Fruit fly (Drosophila melanogaster) whole organism, embryonic: ENCODE data around the gene Usp30.
A peak's percentile ranks its signal among the peaks of the same experiment; 100 is the strongest.

Experiments
- Awh ChIP-seq: fragments of 200-800 bp; sonication (Bioruptor generic); IDR thresholded peaks from 2 replicates; pipeline ENCODE4, ENCODE4 v1.3.6; 2022; ENCODE audit warnings: missing biosample characterization, missing genetic modification characterization
- C15 ChIP-seq: fragments of 200-800 bp; sonication (Bioruptor generic); IDR thresholded peaks from 3 replicates; pipeline ENCODE4 v1.3.6; 2022; ENCODE audit warnings: missing biosample characterization, missing genetic modification characterization
- CG10979 ChIP-seq: fragments of 200-800 bp; sonication (Bioruptor generic); optimal IDR thresholded peaks from 2 replicates; lab custom pipeline; 2018; ENCODE audit warnings: missing biosample characterization, mild to moderate bottlenecking, missing genetic modification characterization, moderate library complexity
- CG12236 ChIP-seq: fragments of 200-800 bp; sonication (Bioruptor generic); optimal IDR thresholded peaks from 2 replicates; lab custom pipeline; 2016; ENCODE audit warnings: missing biosample characterization, missing genetic modification characterization
- CG14860 ChIP-seq: fragments of 200-800 bp; sonication (Bioruptor generic); IDR thresholded peaks from 3 replicates; pipeline ENCODE4 v1.3.6; 2022; ENCODE audit warnings: missing biosample characterization, missing genetic modification characterization; ENCODE audit not compliant: partially characterized antibody
- CG1603 ChIP-seq: fragments of 200-800 bp; sonication (Bioruptor generic); optimal IDR thresholded peaks from 2 replicates; lab custom pipeline; 2019; ENCODE audit warnings: missing biosample characterization, mild to moderate bottlenecking, missing genetic modification characterization, moderate library complexity
- CG2712 ChIP-seq: fragments of 200-800 bp; optimal IDR thresholded peaks from 3 replicates; lab custom pipeline; 2019; ENCODE audit warnings: missing biosample characterization, mild to moderate bottlenecking, missing genetic modification characterization, moderate library complexity
- CG2875 ChIP-seq: fragments of 200-800 bp; sonication (Bioruptor generic); optimal IDR thresholded peaks from 2 replicates; lab custom pipeline; 2017; ENCODE audit warnings: missing biosample characterization, mild to moderate bottlenecking, missing genetic modification characterization, missing genetic modification reagents
- CG31224 ChIP-seq: fragments of 200-800 bp; sonication (Bioruptor generic); IDR thresholded peaks from 2 replicates; pipeline ENCODE4 v1.3.6; 2022; ENCODE audit warnings: missing biosample characterization, missing genetic modification characterization
- CG31388 ChIP-seq: fragments of 200-800 bp; sonication (Bioruptor generic); optimal IDR thresholded peaks from 2 replicates; lab custom pipeline; 2016; ENCODE audit warnings: missing biosample characterization, missing genetic modification characterization
- CG33213 ChIP-seq: fragments of 200-800 bp; sonication (Bioruptor generic); optimal IDR thresholded peaks from 3 replicates; lab custom pipeline; 2016; ENCODE audit warnings: missing biosample characterization, missing genetic modification characterization
- CG3726 ChIP-seq: fragments of 200-800 bp; sonication (Bioruptor generic); IDR thresholded peaks from 3 replicates; pipeline ENCODE4, ENCODE4 v1.3.6; 2022; ENCODE audit warnings: missing biosample characterization, missing genetic modification characterization
- CG3995 ChIP-seq: fragments of 200-800 bp; sonication (Bioruptor generic); optimal IDR thresholded peaks from 3 replicates; lab custom pipeline; 2016; ENCODE audit warnings: missing biosample characterization, missing genetic modification characterization
- CG5180 ChIP-seq: fragments of 200-800 bp; sonication (Bioruptor generic); optimal IDR thresholded peaks from 3 replicates; lab custom pipeline; 2017; ENCODE audit warnings: missing biosample characterization, missing genetic modification characterization, mild to moderate bottlenecking, moderate library complexity, missing genetic modification reagents
- CG6272 ChIP-seq: fragments of 200-800 bp; sonication (Bioruptor generic); IDR thresholded peaks from 2 replicates; pipeline ENCODE4 v1.3.6; 2022; ENCODE audit warnings: missing biosample characterization, missing genetic modification characterization
- CG7271 ChIP-seq: fragments of 200-800 bp; sonication (Bioruptor generic); optimal IDR thresholded peaks from 2 replicates; lab custom pipeline; 2018; ENCODE audit warnings: missing biosample characterization, mild to moderate bottlenecking, missing genetic modification characterization, moderate library complexity
- CG7786 ChIP-seq: fragments of 200-800 bp; sonication (Bioruptor generic); optimal IDR thresholded peaks from 2 replicates; lab custom pipeline; 2016; ENCODE audit warnings: missing biosample characterization, missing genetic modification characterization
- CG7928 ChIP-seq: fragments of 200-800 bp; sonication (Bioruptor generic); optimal IDR thresholded peaks from 2 replicates; lab custom pipeline; 2017; ENCODE audit warnings: missing biosample characterization, mild to moderate bottlenecking, missing genetic modification characterization
- CG8089 ChIP-seq: fragments of 200-800 bp; sonication (Bioruptor generic); optimal IDR thresholded peaks from 3 replicates; lab custom pipeline; 2016; ENCODE audit warnings: missing biosample characterization, missing genetic modification characterization
- CG8359 ChIP-seq: fragments of 200-800 bp; sonication (Bioruptor generic); optimal IDR thresholded peaks from 2 replicates; lab custom pipeline; 2017; ENCODE audit warnings: missing biosample characterization, mild to moderate bottlenecking, missing genetic modification characterization, borderline replicate concordance
- CoRest ChIP-seq: fragments of 200-800 bp; sonication (Bioruptor generic); optimal IDR thresholded peaks from 3 replicates; lab custom pipeline; 2018; ENCODE audit warnings: missing biosample characterization, mild to moderate bottlenecking, missing genetic modification characterization, moderate library complexity
- Dp ChIP-seq: fragments of 200-800 bp; sonication (Bioruptor generic); optimal IDR thresholded peaks from 2 replicates; lab custom pipeline; 2018; ENCODE audit warnings: missing biosample characterization, mild to moderate bottlenecking, missing genetic modification characterization, moderate library complexity
- Drgx ChIP-seq: fragments of 200-800 bp; sonication (Bioruptor generic); IDR thresholded peaks from 2 replicates; pipeline ENCODE4 v1.3.6; 2022; ENCODE audit warnings: missing biosample characterization, missing genetic modification characterization
- Fer2 ChIP-seq: fragments of 200-800 bp; sonication (Bioruptor generic); optimal IDR thresholded peaks from 2 replicates; lab custom pipeline; 2018; ENCODE audit warnings: missing biosample characterization, mild to moderate bottlenecking, missing genetic modification characterization, moderate library complexity
- Gug ChIP-seq: fragments of 200-800 bp; sonication (Bioruptor generic); IDR thresholded peaks from 4 replicates; pipeline ENCODE4 v1.3.6; 2022; ENCODE audit warnings: missing biosample characterization, missing genetic modification characterization
- Mrtf ChIP-seq: fragments of 200-800 bp; sonication (Bioruptor generic); IDR thresholded peaks from 3 replicates; pipeline ENCODE4 v1.3.6; 2022; ENCODE audit warnings: missing biosample characterization, missing genetic modification characterization
- Rfx ChIP-seq: fragments of 200-800 bp; sonication (Bioruptor generic); IDR thresholded peaks from 2 replicates; pipeline ENCODE4 v1.3.6; 2022; ENCODE audit warnings: missing biosample characterization, missing genetic modification characterization
- Scr ChIP-seq: fragments of 200-800 bp; sonication (Bioruptor generic); IDR thresholded peaks from 2 replicates; pipeline ENCODE4 v1.3.6; 2022; ENCODE audit warnings: missing biosample characterization, missing genetic modification characterization; ENCODE audit not compliant: partially characterized antibody
- Taf1 ChIP-seq: fragments of 200-800 bp; sonication (Bioruptor generic); IDR thresholded peaks from 2 replicates; pipeline ENCODE4 v1.3.6; 2022; ENCODE audit warnings: missing biosample characterization, missing genetic modification characterization
- YL-1 ChIP-seq: fragments of 200-800 bp; sonication (Bioruptor generic); optimal IDR thresholded peaks from 3 replicates; lab custom pipeline; 2017; ENCODE audit warnings: missing biosample characterization, mild to moderate bottlenecking, missing genetic modification characterization
- az2 ChIP-seq: fragments of 200-800 bp; sonication (Bioruptor generic); optimal IDR thresholded peaks from 3 replicates; lab custom pipeline; 2016; ENCODE audit warnings: missing biosample characterization, missing genetic modification characterization
- bowl ChIP-seq: fragments of 200-800 bp; sonication (Bioruptor generic); IDR thresholded peaks from 2 replicates; pipeline ENCODE4 v1.3.6; 2022; ENCODE audit warnings: missing biosample characterization, missing genetic modification characterization
- br ChIP-seq: fragments of >200 bp; optimal IDR thresholded peaks from 2 replicates; lab custom pipeline; 2017
- bsh ChIP-seq, 2 experiments: fragments of 200-800 bp; sonication (Bioruptor generic); optimal IDR thresholded peaks; 2 replicates each; lab custom pipeline; 2017 to 2018; ENCODE audit warnings: mild to moderate bottlenecking in 2 of 2, missing biosample characterization in 2 of 2, missing genetic modification characterization in 2 of 2, moderate library complexity in 1 of 2
- btn ChIP-seq: fragments of 200-800 bp; sonication (Bioruptor generic); optimal IDR thresholded peaks from 2 replicates; lab custom pipeline; 2016; ENCODE audit warnings: missing biosample characterization, missing genetic modification characterization
- cad ChIP-seq: fragments of >200 bp; optimal IDR thresholded peaks from 2 replicates; lab custom pipeline; 2017; ENCODE audit warnings: missing biosample characterization, missing genetic modification characterization
- cg ChIP-seq: fragments of 200-800 bp; sonication (Bioruptor generic); optimal IDR thresholded peaks from 3 replicates; lab custom pipeline; 2019; ENCODE audit warnings: missing biosample characterization, mild to moderate bottlenecking, missing genetic modification characterization, moderate library complexity
- dmrt99B ChIP-seq: fragments of 200-800 bp; sonication (Bioruptor generic); optimal IDR thresholded peaks from 2 replicates; lab custom pipeline; 2018; ENCODE audit warnings: missing biosample characterization, mild to moderate bottlenecking, missing genetic modification characterization, moderate library complexity
- eve ChIP-seq, 2 experiments: fragments of >200 bp; optimal IDR thresholded peaks; 2 replicates each; lab custom pipeline; 2017; ENCODE audit warnings: missing biosample characterization in 2 of 2, missing genetic modification characterization in 2 of 2
- fu2 ChIP-seq: fragments of 200-800 bp; sonication (Bioruptor generic); optimal IDR thresholded peaks from 2 replicates; lab custom pipeline; 2016; ENCODE audit warnings: missing biosample characterization, missing genetic modification characterization
- gcm2 ChIP-seq: fragments of 200-800 bp; sonication (Bioruptor generic); optimal IDR thresholded peaks from 2 replicates; lab custom pipeline; 2016; ENCODE audit warnings: missing biosample characterization, missing genetic modification characterization
- hb ChIP-seq: fragments of 200-800 bp; sonication (Bioruptor generic); IDR thresholded peaks from 3 replicates; pipeline ENCODE4 v1.3.6; 2022; ENCODE audit warnings: missing biosample characterization, missing genetic modification characterization; ENCODE audit not compliant: partially characterized antibody
- inv ChIP-seq: fragments of 200-800 bp; sonication (Bioruptor generic); IDR thresholded peaks from 2 replicates; pipeline ENCODE4 v1.3.6; 2022; ENCODE audit warnings: missing biosample characterization, missing genetic modification characterization; ENCODE audit not compliant: partially characterized antibody
- lmd ChIP-seq: fragments of 200-800 bp; sonication (Bioruptor generic); IDR thresholded peaks from 2 replicates; pipeline ENCODE4 v1.3.6; 2022; ENCODE audit warnings: missing biosample characterization, missing genetic modification characterization
- pb ChIP-seq: fragments of 200-800 bp; sonication (Bioruptor generic); optimal IDR thresholded peaks from 3 replicates; lab custom pipeline; 2016; ENCODE audit warnings: missing biosample characterization, missing genetic modification characterization
- rib ChIP-seq: fragments of 200-800 bp; sonication (Bioruptor generic); IDR thresholded peaks from 2 replicates; pipeline ENCODE4 v1.3.6; 2022; ENCODE audit warnings: missing biosample characterization, missing genetic modification characterization
- slou ChIP-seq: fragments of 200-800 bp; sonication (Bioruptor generic); optimal IDR thresholded peaks from 3 replicates; lab custom pipeline; 2016; ENCODE audit warnings: missing biosample characterization, missing genetic modification characterization
- sna ChIP-seq: fragments of 200-800 bp; sonication (Bioruptor generic); IDR thresholded peaks from 2 replicates; pipeline ENCODE4 v1.3.6; 2022; ENCODE audit warnings: missing biosample characterization, missing genetic modification characterization; ENCODE audit not compliant: partially characterized antibody
- tna ChIP-seq: fragments of 200-800 bp; sonication (Bioruptor generic); IDR thresholded peaks from 2 replicates; pipeline ENCODE4 v1.3.6; 2022; ENCODE audit warnings: missing biosample characterization, missing genetic modification characterization; ENCODE audit not compliant: partially characterized antibody
- vnd ChIP-seq: fragments of 200-800 bp; sonication (Bioruptor generic); IDR thresholded peaks from 3 replicates; pipeline ENCODE4 v1.3.6; 2022; ENCODE audit warnings: missing biosample characterization, missing genetic modification characterization; ENCODE audit not compliant: partially characterized antibody
- wor ChIP-seq: fragments of 200-800 bp; sonication (Bioruptor generic); IDR thresholded peaks from 2 replicates; pipeline ENCODE4 v1.3.6; 2022; ENCODE audit warnings: missing biosample characterization, missing genetic modification characterization
- yki ChIP-seq: fragments of >200 bp; optimal IDR thresholded peaks from 3 replicates; lab custom pipeline; 2018

Gene Usp30

dm6 chrX:5879543-5879943 is at the start of gene Usp30, which contains the start of gene CG16721 (continued):
- TF ChIP-seq Mrtf (no peak), yki (lab: Kevin White, UChicago) (no peak), pb (GFP tag; lab: Kevin White, UChicago) (peak; percentile 37), rib (no peak), CG7786 (peak; percentile 54), CG12236 (GFP tag; lab: Kevin White, UChicago) (no peak), CG8359 (GFP tag; lab: Kevin White, UChicago) (no peak), inv (GFP tag; lab: Robert Waterston, UW) (peak; percentile 46), C15 (no peak), Scr (GFP tag; lab: Robert Waterston, UW) (peak; percentile 72), CG31388 (GFP tag; lab: Kevin White, UChicago) (no peak), br (lab: Kevin White, UChicago) (no peak), CG3726 (GFP tag; lab: Robert Waterston, UW) (no peak), Fer2 (peak; percentile 3), dmrt99B (no peak), CG7271 (tag; lab: Kevin White, UChicago) (no peak), vnd (peak; percentile 61; the same call in 2 of the 3 replicates), bsh (GFP tag; optimal IDR thresholded peaks at IDR 0.05; lab: Kevin White, UChicago) (peak in 1 of 2 experiments; percentile 9), CG6272 (0 out of 2 replicates have a peak, but pooled peaks have one; percentile 11), CG33213 (GFP tag; lab: Kevin White, UChicago) (peak; percentile 60), CG10979 (tag; lab: Kevin White, UChicago) (no peak), hb (GFP tag; lab: Robert Waterston, UW) (peak; percentile 55; the same call in 1 of the 3 replicates), cad (GFP tag; lab: Kevin White, UChicago) (no peak), Gug (GFP tag; lab: Robert Waterston, UW) (peak; percentile 5; the same call in 1 of the 4 replicates), YL-1 (GFP tag; lab: Kevin White, UChicago) (peak; percentile 2), tna (GFP tag; lab: Robert Waterston, UW) (peak; percentile 66; the same call in 1 of the 2 replicates), btn (GFP tag; lab: Kevin White, UChicago) (no peak), CG3995 (GFP tag; lab: Kevin White, UChicago) (peak; percentile 20), sna (GFP tag; lab: Robert Waterston, UW) (peak; percentile 84), CG31224 (GFP tag; lab: Robert Waterston, UW) (no peak), CG2712 (tag; lab: Kevin White, UChicago) (peak; percentile 52), CG14860 (GFP tag; lab: Robert Waterston, UW) (peak; percentile 66), Taf1 (GFP tag; lab: Robert Waterston, UW) (no peak), CG8089 (GFP tag; lab: Kevin White, UChicago) (no peak), CG1603 (tag; lab: Kevin White, UChicago) (peak; percentile 78), Awh (GFP tag; lab: Robert Waterston, UW) (no peak), Rfx (GFP tag; lab: Robert Waterston, UW) (peak; percentile 68), Drgx (GFP tag; lab: Robert Waterston, UW) (no peak), slou (GFP tag; lab: Kevin White, UChicago) (peak; percentile 38), CoRest (tag; lab: Kevin White, UChicago) (no peak), CG7928 (GFP tag; lab: Kevin White, UChicago) (no peak), gcm2 (GFP tag; lab: Kevin White, UChicago) (no peak), lmd (no peak), cg (GFP tag; lab: Kevin White, UChicago) (no peak), az2 (peak; percentile 6), CG5180 (GFP tag; lab: Kevin White, UChicago) (no peak), eve (GFP tag; optimal IDR thresholded peaks at IDR 0.05; lab: Kevin White, UChicago) (no peak), wor (GFP tag; lab: Robert Waterston, UW) (no peak), fu2 (GFP tag; lab: Kevin White, UChicago) (peak; percentile 51), bowl (no peak), CG2875 (GFP tag; lab: Kevin White, UChicago) (no peak), Dp (peak; percentile 36)
